Worm (Caenorhabditis elegans) whole organism, L4/young adult: Measurements from ENCODE around the gene vha-1.

Experiments
- W03F9.2 ChIP-seq: fragments of 150-350 bp; optimal IDR thresholded peaks from 2 replicates; lab custom pipeline; 2014; ENCODE audit warnings: missing biosample characterization, missing genetic modification characterization
- dao-5 ChIP-seq: sonication (generic microtip); optimal IDR thresholded peaks from 2 replicates; lab custom pipeline; 2016; ENCODE audit warnings: missing genotype, missing genetic modification characterization, moderate library complexity, missing compliant biosample characterization
- him-1 ChIP-seq: sonication (generic microtip); optimal IDR thresholded peaks from 2 replicates; lab custom pipeline; 2016; ENCODE audit warnings: missing genotype, missing genetic modification reagents, missing genetic modification characterization, missing compliant biosample characterization

Gene vha-1

ce11 chrIII:9806968-9807559 lies 26.0 kb downstream of the vha-1 start, which contains the start of gene ZK632.4:
ZK632.4 (minus strand) TSS chrIII:9807454.
- TF ChIP-seq dao-5 (tag; lab: Kevin White, UChicago) (no peak), W03F9.2 (tag; lab: Kevin White, UChicago) (no peak), him-1 (no peak)

- TF ChIP-seq W03F9.2 (tag; lab: Kevin White, UChicago) (no peak), dao-5 (tag; lab: Kevin White, UChicago) (no peak), him-1 (no peak)
Observed at ce11 chrIII:9807560-9808046, 26.5 kb downstream of the vha-1 start.

- TF ChIP-seq dao-5 (tag; lab: Kevin White, UChicago): no peak
- TF ChIP-seq W03F9.2 (tag; lab: Kevin White, UChicago): peak; percentile 56
Observed at ce11 chrIII:9808179-9808578, 27.1 kb downstream of the vha-1 start, which contains the start of gene gtap-2. gtap-2 (plus strand) TSS chrIII:9808544.

ce11 chrIII:9813146-9813545 lies 32.1 kb downstream of the vha-1 start, which contains the start of gene ZK632.14:
ZK632.14 (plus strand) TSS chrIII:9813446.
- TF ChIP-seq dao-5 (tag; lab: Kevin White, UChicago) (no peak), him-1 (no peak), W03F9.2 (tag; lab: Kevin White, UChicago) (no peak)

- TF ChIP-seq him-1 (no peak), dao-5 (tag; lab: Kevin White, UChicago) (no peak), W03F9.2 (tag; lab: Kevin White, UChicago) (no peak)
Observed at ce11 chrIII:9817087-9817612, 36.1 kb downstream of the vha-1 start, which contains the start of gene cnx-1. cnx-1 (minus strand) TSS chrIII:9817137.

- peak; percentile 61 for TF ChIP-seq W03F9.2 (tag; lab: Kevin White, UChicago)
- no peak for TF ChIP-seq dao-5 (tag; lab: Kevin White, UChicago)
Observed at ce11 chrIII:9817894-9818293, 36.8 kb downstream of the vha-1 start.

- TF ChIP-seq W03F9.2 (tag; lab: Kevin White, UChicago): no peak
- no peak for TF ChIP-seq dao-5 (tag; lab: Kevin White, UChicago)
- TF ChIP-seq him-1: no peak
Observed at ce11 chrIII:9818763-9819162, 37.7 kb downstream of the vha-1 start, which contains the start of gene panl-3. panl-3 (plus strand) TSS chrIII:9819056.

- TF ChIP-seq W03F9.2 (tag; lab: Kevin White, UChicago): no peak
Observed at ce11 chrIII:9822942-9823341, 41.9 kb downstream of the vha-1 start, which contains the start of gene arl-5. arl-5 (plus strand) TSS chrIII:9823242.

- TF ChIP-seq dao-5 (tag; lab: Kevin White, UChicago) (no peak), W03F9.2 (tag; lab: Kevin White, UChicago) (no peak), him-1 (no peak)
Observed at ce11 chrIII:9823748-9824147, 42.7 kb downstream of the vha-1 start.

- no peak for TF ChIP-seq W03F9.2 (tag; lab: Kevin White, UChicago)
- no peak for TF ChIP-seq dao-5 (tag; lab: Kevin White, UChicago)
- TF ChIP-seq him-1: no peak
Observed at ce11 chrIII:9824330-9824934, 43.4 kb downstream of the vha-1 start, which contains the start of gene lin-52. lin-52 (minus strand) TSS chrIII:9824750.

- TF ChIP-seq dao-5 (tag; lab: Kevin White, UChicago) (no peak), W03F9.2 (tag; lab: Kevin White, UChicago) (no peak), him-1 (no peak)
Observed at ce11 chrIII:9825073-9825828, 44.2 kb downstream of the vha-1 start, which contains the start of gene ZK632.9. ZK632.9 (minus strand) TSS chrIII:9825432.

- no peak for TF ChIP-seq dao-5 (tag; lab: Kevin White, UChicago)
- TF ChIP-seq W03F9.2 (tag; lab: Kevin White, UChicago): no peak
- TF ChIP-seq him-1: no peak
Observed at ce11 chrIII:9826005-9826404, 45.0 kb downstream of the vha-1 start.

- TF ChIP-seq W03F9.2 (tag; lab: Kevin White, UChicago): peak; percentile 85
- TF ChIP-seq dao-5 (tag; lab: Kevin White, UChicago): no peak
- TF ChIP-seq him-1: no peak
Observed at ce11 chrIII:9827163-9827951, 46.3 kb downstream of the vha-1 start, which contains the start of the genes ZK632.10 and ZK632.11. ZK632.10 (minus strand) TSS chrIII:9827722. ZK632.11 (plus strand) TSS chrIII:9827915.
